Fruit fly (Drosophila melanogaster) whole organism, embryonic: ENCODE results near the gene CG43230.

Source experiments
- B-H2 ChIP-seq: fragments of 200-800 bp; sonication (Bioruptor generic); optimal IDR thresholded peaks from 2 replicates; lab custom pipeline; 2018; ENCODE audit warnings: missing biosample characterization, mild to moderate bottlenecking, missing genetic modification characterization
- CG10274 ChIP-seq: fragments of 200-800 bp; sonication (Bioruptor generic); optimal IDR thresholded peaks from 3 replicates; lab custom pipeline; 2017; ENCODE audit warnings: missing biosample characterization, mild to moderate bottlenecking, missing genetic modification characterization
- CG10979 ChIP-seq: fragments of 200-800 bp; sonication (Bioruptor generic); optimal IDR thresholded peaks from 2 replicates; lab custom pipeline; 2018; ENCODE audit warnings: missing biosample characterization, mild to moderate bottlenecking, missing genetic modification characterization, moderate library complexity
- CG11093 ChIP-seq: fragments of 200-800 bp; sonication (Bioruptor generic); IDR thresholded peaks from 3 replicates; pipeline ENCODE4 v1.3.6; 2022; ENCODE audit warnings: missing biosample characterization, missing genetic modification characterization
- CG11696 ChIP-seq: fragments of 200-800 bp; sonication (Bioruptor generic); IDR thresholded peaks from 2 replicates; pipeline ENCODE4 v1.3.6; 2022; ENCODE audit warnings: missing biosample characterization, missing genetic modification characterization
- CG11723 ChIP-seq: fragments of 200-800 bp; sonication (Bioruptor generic); optimal IDR thresholded peaks from 2 replicates; lab custom pipeline; 2017; ENCODE audit warnings: missing biosample characterization, mild to moderate bottlenecking, missing genetic modification characterization
- CG12155 ChIP-seq: fragments of 200-800 bp; sonication (Bioruptor generic); optimal IDR thresholded peaks from 3 replicates; lab custom pipeline; 2016; ENCODE audit warnings: missing biosample characterization, missing genetic modification characterization
- CG15011 ChIP-seq: fragments of 200-800 bp; sonication (Bioruptor generic); optimal IDR thresholded peaks from 3 replicates; lab custom pipeline; 2018; ENCODE audit warnings: missing biosample characterization, mild to moderate bottlenecking, missing genetic modification characterization
- CG15073 ChIP-seq: fragments of 200-800 bp; sonication (Bioruptor generic); optimal IDR thresholded peaks from 2 replicates; lab custom pipeline; 2016; ENCODE audit warnings: missing biosample characterization, missing genetic modification characterization
- CG17361 ChIP-seq: fragments of 200-800 bp; sonication (Bioruptor generic); IDR thresholded peaks from 3 replicates; pipeline ENCODE4 v1.3.6; 2022; ENCODE audit warnings: missing biosample characterization, missing genetic modification characterization
- CG3065 ChIP-seq: fragments of 200-800 bp; sonication (Bioruptor generic); optimal IDR thresholded peaks from 2 replicates; lab custom pipeline; 2016; ENCODE audit warnings: missing biosample characterization, missing genetic modification characterization
- CG31441 ChIP-seq: fragments of 200-800 bp; sonication (Bioruptor generic); IDR thresholded peaks from 2 replicates; pipeline ENCODE4 v1.3.6; 2022; ENCODE audit warnings: missing biosample characterization, missing genetic modification characterization
- CG33213 ChIP-seq: fragments of 200-800 bp; sonication (Bioruptor generic); optimal IDR thresholded peaks from 3 replicates; lab custom pipeline; 2016; ENCODE audit warnings: missing biosample characterization, missing genetic modification characterization
- CG4854 ChIP-seq: fragments of 200-800 bp; sonication (Bioruptor generic); optimal IDR thresholded peaks from 2 replicates; lab custom pipeline; 2016; ENCODE audit warnings: missing biosample characterization, missing genetic modification characterization, inconsistent platforms
- CG6175 ChIP-seq: fragments of 200-800 bp; sonication (Bioruptor generic); IDR thresholded peaks from 3 replicates; pipeline ENCODE4 v1.3.6; 2022; ENCODE audit warnings: missing biosample characterization, missing genetic modification characterization
- CG6654 ChIP-seq: fragments of 200-800 bp; sonication (Bioruptor generic); optimal IDR thresholded peaks from 2 replicates; lab custom pipeline; 2017; ENCODE audit warnings: missing biosample characterization, mild to moderate bottlenecking, missing genetic modification characterization
- CG7745 ChIP-seq: fragments of 200-800 bp; sonication (Bioruptor generic); optimal IDR thresholded peaks from 2 replicates; lab custom pipeline; 2018; ENCODE audit warnings: missing biosample characterization, mild to moderate bottlenecking, missing genetic modification characterization, moderate library complexity
- CG9932 ChIP-seq: fragments of 200-800 bp; sonication (Bioruptor generic); IDR thresholded peaks from 2 replicates; pipeline ENCODE4 v1.3.6; 2022; ENCODE audit warnings: missing biosample characterization, missing genetic modification characterization
- CTCF ChIP-seq: fragments of 200-800 bp; sonication (Bioruptor generic); optimal IDR thresholded peaks from 2 replicates; lab custom pipeline; 2017; ENCODE audit warnings: missing biosample characterization, mild to moderate bottlenecking, missing genetic modification characterization, moderate library complexity
- Dfd ChIP-seq, 2 experiments: fragments of >200 bp; optimal IDR thresholded peaks; 2 replicates each; lab custom pipeline; 2017; ENCODE audit warnings: missing biosample characterization in 2 of 2, missing genetic modification characterization in 2 of 2
- Ets65A ChIP-seq: fragments of 200-800 bp; sonication (Bioruptor generic); peaks from one replicate; lab custom pipeline; 2016; ENCODE audit warnings: missing biosample characterization, missing genetic modification characterization
- Fer3 ChIP-seq: fragments of 200-800 bp; sonication (Bioruptor generic); optimal IDR thresholded peaks from 2 replicates; lab custom pipeline; 2018; ENCODE audit warnings: missing biosample characterization, mild to moderate bottlenecking, missing genetic modification characterization, moderate library complexity
- Hand ChIP-seq: fragments of 200-800 bp; sonication (Bioruptor generic); optimal IDR thresholded peaks from 2 replicates; lab custom pipeline; 2017; ENCODE audit warnings: mild to moderate bottlenecking, missing biosample characterization, missing genetic modification reagents, missing genetic modification characterization
- Hmx ChIP-seq: fragments of 200-800 bp; sonication (Bioruptor generic); optimal IDR thresholded peaks from 2 replicates; lab custom pipeline; 2016; ENCODE audit warnings: missing biosample characterization, missing genetic modification characterization
- Lhr ChIP-seq: fragments of 200-800 bp; sonication (Bioruptor generic); optimal IDR thresholded peaks from 3 replicates; lab custom pipeline; 2017; ENCODE audit warnings: mild to moderate bottlenecking, missing biosample characterization, missing genetic modification reagents, missing genetic modification characterization
- Lpt ChIP-seq: fragments of >200 bp; optimal IDR thresholded peaks from 2 replicates; lab custom pipeline; 2018; ENCODE audit warnings: missing biosample characterization, missing genetic modification characterization
- Med ChIP-seq: fragments of 200-800 bp; sonication (Bioruptor generic); peaks from one replicate; lab custom pipeline; 2016; ENCODE audit warnings: missing biosample characterization, missing genetic modification characterization, mild to moderate bottlenecking, inconsistent platforms, moderate library complexity
- Nf-YA ChIP-seq: fragments of 200-800 bp; sonication (Bioruptor generic); IDR thresholded peaks from 2 replicates; pipeline ENCODE4 v1.3.6; 2022; ENCODE audit warnings: missing biosample characterization, missing genetic modification characterization
- PHDP ChIP-seq: fragments of 200-800 bp; sonication (Bioruptor generic); optimal IDR thresholded peaks from 3 replicates; lab custom pipeline; 2018; ENCODE audit warnings: missing biosample characterization, mild to moderate bottlenecking, missing genetic modification characterization, moderate library complexity
- Ravus ChIP-seq: fragments of 200-800 bp; sonication (Bioruptor generic); IDR thresholded peaks from 2 replicates; pipeline ENCODE4 v1.3.6; 2022; ENCODE audit warnings: missing biosample characterization, missing genetic modification characterization
- Sox100B ChIP-seq: fragments of 200-800 bp; sonication (Bioruptor generic); optimal IDR thresholded peaks from 3 replicates; lab custom pipeline; 2018; ENCODE audit warnings: missing biosample characterization, mild to moderate bottlenecking, missing genetic modification characterization
- Spps ChIP-seq: fragments of 200-800 bp; sonication (Bioruptor generic); optimal IDR thresholded peaks from 2 replicates; lab custom pipeline; 2018; ENCODE audit warnings: missing biosample characterization, mild to moderate bottlenecking, missing genetic modification characterization
- Stat92E ChIP-seq, 3 experiments: fragments of >200 bp in 2 of 3; fragments of 200-800 bp in 1 of 3; sonication (Bioruptor generic) in 1 of 3; optimal IDR thresholded peaks; 2 replicates each; lab custom pipeline; 2017 to 2019; ENCODE audit warnings: missing biosample characterization in 3 of 3, missing genetic modification characterization in 3 of 3, mild to moderate bottlenecking in 1 of 3, moderate library complexity in 1 of 3
- Taf1 ChIP-seq: fragments of 200-800 bp; sonication (Bioruptor generic); IDR thresholded peaks from 2 replicates; pipeline ENCODE4 v1.3.6; 2022; ENCODE audit warnings: missing biosample characterization, missing genetic modification characterization
- Tbp ChIP-seq: fragments of >200 bp; optimal IDR thresholded peaks from 2 replicates; lab custom pipeline; 2018; ENCODE audit warnings: missing biosample characterization, missing genetic modification characterization
- Xrp1 ChIP-seq: fragments of 200-800 bp; sonication (Bioruptor generic); IDR thresholded peaks from 2 replicates; pipeline ENCODE4 v1.3.6; 2022; ENCODE audit warnings: missing biosample characterization, missing genetic modification characterization
- ab ChIP-seq: fragments of 200-800 bp; sonication (Bioruptor generic); optimal IDR thresholded peaks from 2 replicates; lab custom pipeline; 2016; ENCODE audit warnings: missing biosample characterization, missing genetic modification characterization
- ac ChIP-seq: fragments of 200-800 bp; sonication (Bioruptor generic); optimal IDR thresholded peaks from 3 replicates; lab custom pipeline; 2017; ENCODE audit warnings: missing biosample characterization, mild to moderate bottlenecking, missing genetic modification characterization
- al ChIP-seq: fragments of 200-800 bp; sonication (Bioruptor generic); IDR thresholded peaks from 2 replicates; pipeline ENCODE4 v1.3.6; 2022; ENCODE audit warnings: missing biosample characterization, missing genetic modification characterization
- cas ChIP-seq: fragments of 200-800 bp; sonication (Bioruptor generic); IDR thresholded peaks from 2 replicates; pipeline ENCODE4 v1.3.6; 2022; ENCODE audit warnings: missing biosample characterization, missing genetic modification characterization
- croc ChIP-seq: fragments of 200-800 bp; sonication (Bioruptor generic); conservative IDR thresholded peaks from 3 replicates; pipeline ENCODE4 v1.3.6; 2022; ENCODE audit warnings: missing biosample characterization, missing genetic modification characterization
- fd3F ChIP-seq: fragments of 200-800 bp; sonication (Bioruptor generic); optimal IDR thresholded peaks from 2 replicates; lab custom pipeline; 2018; ENCODE audit warnings: missing biosample characterization, mild to moderate bottlenecking, missing genetic modification characterization, moderate library complexity
- gfzf ChIP-seq: fragments of 200-800 bp; sonication (Bioruptor generic); optimal IDR thresholded peaks from 2 replicates; lab custom pipeline; 2016; ENCODE audit warnings: missing biosample characterization, mild to moderate bottlenecking, missing genetic modification characterization, moderate library complexity
- hkb ChIP-seq, 2 experiments: fragments of 200-800 bp in 1 of 2; fragments of >200 bp in 1 of 2; sonication (Bioruptor generic) in 1 of 2; IDR thresholded peaks in 1 of 2; optimal IDR thresholded peaks in 1 of 2; 2 replicates each; pipeline versions ENCODE4 v1.3.6 to Lab custom; 2017 to 2022; ENCODE audit warnings: missing biosample characterization in 1 of 2, missing genetic modification characterization in 1 of 2
- mld ChIP-seq: fragments of 200-800 bp; sonication (Bioruptor generic); IDR thresholded peaks from 3 replicates; pipeline ENCODE4 v1.3.6; 2022; ENCODE audit warnings: missing biosample characterization, missing genetic modification characterization; ENCODE audit not compliant: partially characterized antibody
- psq ChIP-seq: fragments of 200-800 bp; sonication (Bioruptor generic); optimal IDR thresholded peaks from 2 replicates; lab custom pipeline; 2017; ENCODE audit warnings: missing biosample characterization, missing genetic modification characterization
- slbo ChIP-seq: fragments of 200-800 bp; sonication (Bioruptor generic); IDR thresholded peaks from 2 replicates; pipeline ENCODE4 v1.3.6; 2022; ENCODE audit warnings: missing biosample characterization, missing genetic modification characterization
- slp2 ChIP-seq: fragments of 200-800 bp; sonication (Bioruptor generic); optimal IDR thresholded peaks from 2 replicates; lab custom pipeline; 2016; ENCODE audit warnings: missing biosample characterization, missing genetic modification characterization
- zen ChIP-seq: fragments of 200-800 bp; sonication (Bioruptor generic); optimal IDR thresholded peaks from 3 replicates; lab custom pipeline; 2018; ENCODE audit warnings: missing biosample characterization, mild to moderate bottlenecking, missing genetic modification characterization, moderate library complexity
- zfh2 ChIP-seq: fragments of 200-800 bp; sonication (Bioruptor generic); optimal IDR thresholded peaks from 2 replicates; lab custom pipeline; 2016; ENCODE audit warnings: missing biosample characterization, missing genetic modification characterization

The CG43230 gene

DNA sequence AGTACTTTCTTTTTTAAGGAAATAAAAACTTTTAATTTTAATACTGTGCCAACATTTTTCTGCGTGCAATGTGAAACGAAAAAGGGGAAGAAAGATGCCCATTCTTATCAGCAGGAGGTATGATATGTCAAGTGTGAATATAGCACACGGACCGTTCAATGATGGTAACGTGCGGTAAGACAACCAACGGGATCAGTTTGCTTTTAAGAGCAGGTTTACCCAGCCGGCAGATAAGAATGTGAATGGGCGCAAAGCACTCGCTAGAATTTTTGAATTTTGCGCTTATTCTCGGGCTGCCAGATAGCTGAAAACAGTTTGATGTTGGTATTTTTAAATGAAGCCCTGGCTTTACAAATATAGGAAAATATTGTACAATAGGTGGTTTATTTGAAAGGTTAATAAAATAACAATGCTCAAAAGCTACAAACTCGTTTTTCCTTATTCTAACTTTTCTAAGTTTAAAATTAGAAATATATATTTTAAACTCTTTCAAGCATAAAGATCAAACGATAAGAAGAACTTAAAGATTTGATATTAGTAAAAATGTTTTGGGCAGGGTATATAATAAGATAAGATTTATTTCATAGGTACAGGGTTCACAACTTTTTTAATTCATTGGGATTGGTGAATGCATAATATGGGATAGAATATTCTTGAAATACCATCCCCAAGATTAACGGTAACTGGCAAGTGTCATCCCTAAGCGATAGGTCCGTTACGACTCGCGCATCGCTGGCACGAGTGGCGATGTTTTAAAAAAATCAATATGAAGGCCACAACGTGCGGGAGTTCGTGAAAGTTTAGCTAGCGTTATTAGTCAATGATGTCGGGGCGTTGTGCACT lies 33.4 kb downstream of the CG43230 start, which contains the start of gene dao (continued):
- TF ChIP-seq Xrp1: peak; percentile 24; the same call in 1 of the 2 replicates
- no peak for TF ChIP-seq slp2 (GFP tag; lab: Kevin White, UChicago)
- no peak for TF ChIP-seq Tbp
- no peak for TF ChIP-seq psq (GFP tag; lab: Kevin White, UChicago)
- TF ChIP-seq Nf-YA (GFP tag; lab: Robert Waterston, UW): peak; percentile 22; the same call in 1 of the 2 replicates
- no peak for TF ChIP-seq Med (GFP tag; lab: Kevin White, UChicago)
- TF ChIP-seq CG11696 (GFP tag; lab: Robert Waterston, UW): 0 out of 2 replicates have a peak, but pooled peaks have one; percentile 29
- TF ChIP-seq CG4854 (GFP tag; lab: Kevin White, UChicago): no peak
- peak; percentile 20 for TF ChIP-seq gfzf (GFP tag; lab: Kevin White, UChicago)
- TF ChIP-seq Fer3: peak; percentile 10
- peak; percentile 1 for TF ChIP-seq zen (tag; lab: Kevin White, UChicago)
- TF ChIP-seq fd3F: peak; percentile 21
- TF ChIP-seq CG31441 (GFP tag; lab: Robert Waterston, UW): no peak
- no peak for TF ChIP-seq Spps
- no peak for TF ChIP-seq CG11723
- no peak for TF ChIP-seq Lpt (GFP tag; lab: Kevin White, UChicago)
- peak; percentile 3 for TF ChIP-seq Sox100B (GFP tag; lab: Kevin White, UChicago)
- TF ChIP-seq Stat92E (GFP tag; optimal IDR thresholded peaks at IDR 0.05; lab: Kevin White, UChicago): no peak
- no peak for TF ChIP-seq hkb (optimal IDR thresholded peaks at IDR 0.05; lab: Kevin White, UChicago)
- no peak for TF ChIP-seq hkb (GFP tag; IDR thresholded peaks at IDR 0.05; lab: Robert Waterston, UW)
- peak; percentile 72 for TF ChIP-seq slbo (GFP tag; lab: Robert Waterston, UW)
- no peak for TF ChIP-seq Ravus (GFP tag; lab: Robert Waterston, UW)
- no peak for TF ChIP-seq B-H2 (GFP tag; lab: Kevin White, UChicago)
- peak; percentile 97 for TF ChIP-seq Ets65A (GFP tag; lab: Kevin White, UChicago)
- no peak for TF ChIP-seq ac (GFP tag; lab: Kevin White, UChicago)
- peak; percentile 17 for TF ChIP-seq Hmx (GFP tag; lab: Kevin White, UChicago)
- TF ChIP-seq PHDP (tag; lab: Kevin White, UChicago): peak; percentile 36
- no peak for TF ChIP-seq Taf1 (GFP tag; lab: Robert Waterston, UW)
- no peak for TF ChIP-seq CG15011 (GFP tag; lab: Kevin White, UChicago)
- TF ChIP-seq zfh2 (GFP tag; lab: Kevin White, UChicago): peak; percentile 45
- TF ChIP-seq Lhr: peak; percentile 58
- TF ChIP-seq ab (GFP tag; lab: Kevin White, UChicago): peak; percentile 33
- TF ChIP-seq CG11093 (GFP tag; lab: Robert Waterston, UW): no peak
- TF ChIP-seq CG7745 (tag; lab: Kevin White, UChicago): no peak
- TF ChIP-seq Dfd (GFP tag; optimal IDR thresholded peaks at IDR 0.05; lab: Kevin White, UChicago): no peak
- no peak for TF ChIP-seq cas
- no peak for TF ChIP-seq Hand (GFP tag; lab: Kevin White, UChicago)
- no peak for TF ChIP-seq CG10274 (GFP tag; lab: Kevin White, UChicago)
- TF ChIP-seq CG10979 (tag; lab: Kevin White, UChicago): no peak
- no peak for TF ChIP-seq CG6654 (GFP tag; lab: Kevin White, UChicago)
- no peak for TF ChIP-seq CG15073 (GFP tag; lab: Kevin White, UChicago)
- TF ChIP-seq CG6175 (GFP tag; lab: Robert Waterston, UW): no peak
- TF ChIP-seq CG12155 (GFP tag; lab: Kevin White, UChicago): peak; percentile 83
- no peak; the same call in 1 of the 2 replicates for TF ChIP-seq al
- TF ChIP-seq croc (GFP tag; lab: Robert Waterston, UW): no peak
- TF ChIP-seq mld (GFP tag; lab: Robert Waterston, UW): peak; percentile 62; the same call in 1 of the 3 replicates
- no peak for TF ChIP-seq CG3065 (GFP tag; lab: Kevin White, UChicago)
- TF ChIP-seq CG33213 (GFP tag; lab: Kevin White, UChicago): peak; percentile 5
- peak; percentile 26 for TF ChIP-seq CTCF (GFP tag; lab: Kevin White, UChicago)
- TF ChIP-seq CG9932 (GFP tag; lab: Robert Waterston, UW): peak; percentile 69
- TF ChIP-seq CG17361 (GFP tag; lab: Robert Waterston, UW): peak; percentile 70
